Worm (Caenorhabditis elegans): ENCODE data around the gene nhr-141.

Gene nhr-141

DNA sequence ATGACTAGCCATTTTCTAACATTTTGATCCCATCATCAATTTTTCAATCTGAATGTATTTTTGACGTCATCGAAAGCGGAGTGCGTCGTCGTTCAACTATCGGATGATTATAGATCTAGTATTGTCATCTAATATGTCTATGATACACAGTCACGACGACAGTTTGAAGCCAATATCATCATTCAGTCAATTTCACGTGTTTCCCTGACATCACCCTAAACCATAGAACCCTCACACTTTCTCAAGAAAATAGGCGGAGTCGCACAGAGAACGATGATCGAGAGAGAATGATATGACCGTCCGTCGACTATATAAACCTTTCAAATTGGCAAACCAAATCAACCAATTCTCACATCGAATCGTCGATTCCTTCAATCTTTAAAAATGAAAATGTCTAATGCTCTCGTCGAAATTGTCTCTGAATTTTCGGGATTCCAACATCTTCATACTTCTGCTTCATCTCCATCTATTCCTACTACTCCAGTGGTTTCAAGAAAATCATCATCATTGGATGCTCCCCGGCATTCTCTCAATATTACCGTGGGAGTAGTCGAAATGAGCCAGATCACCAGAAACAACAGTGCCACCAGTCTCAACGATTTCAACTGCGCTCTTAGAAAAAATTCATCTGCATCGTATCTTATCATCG is 28.6 kb upstream of the nhr-141 start, which contains the start of gene F18E3.13:
TSS of gene F18E3.13 (plus strand) at position 385 of the 649 bp plus-strand sequence.
- TF ChIP-seq unc-120 (tag; optimal IDR thresholded peaks at IDR 0.05; ENCODE audit: poor library complexity, severe bottlenecking) (no peak), zip-8 (tag; optimal IDR thresholded peaks at IDR 0.05) (no peak), elt-1 (tag; optimal IDR thresholded peaks at IDR 0.05; ENCODE audit: borderline replicate concordance, insufficient read depth) (no peak), ham-2 (GFP tag; optimal IDR thresholded peaks at IDR 0.05) (no peak), elt-3 (tag; optimal IDR thresholded peaks at IDR 0.05) (peak; percentile 22), lin-13 (tag; optimal IDR thresholded peaks at IDR 0.05) (no peak), mab-5 (tag; optimal IDR thresholded peaks at IDR 0.05) (no peak), nhr-28 (tag; optimal IDR thresholded peaks at IDR 0.05) (no peak), ceh-83 (GFP tag; optimal IDR thresholded peaks at IDR 0.05) (no peak), nhr-76 (tag; optimal IDR thresholded peaks at IDR 0.05) (no peak), nhr-2 (tag; optimal IDR thresholded peaks at IDR 0.05) (no peak), drap-1 (GFP tag; optimal IDR thresholded peaks at IDR 0.05) (no peak), tbx-8 (GFP tag; optimal IDR thresholded peaks at IDR 0.05) (no peak), unc-39 (tag; optimal IDR thresholded peaks at IDR 0.05) (no peak), ceh-43 (GFP tag; optimal IDR thresholded peaks at IDR 0.05) (no peak), unc-62 (GFP tag; optimal IDR thresholded peaks at IDR 0.05) (peak; percentile 69)

DNA sequence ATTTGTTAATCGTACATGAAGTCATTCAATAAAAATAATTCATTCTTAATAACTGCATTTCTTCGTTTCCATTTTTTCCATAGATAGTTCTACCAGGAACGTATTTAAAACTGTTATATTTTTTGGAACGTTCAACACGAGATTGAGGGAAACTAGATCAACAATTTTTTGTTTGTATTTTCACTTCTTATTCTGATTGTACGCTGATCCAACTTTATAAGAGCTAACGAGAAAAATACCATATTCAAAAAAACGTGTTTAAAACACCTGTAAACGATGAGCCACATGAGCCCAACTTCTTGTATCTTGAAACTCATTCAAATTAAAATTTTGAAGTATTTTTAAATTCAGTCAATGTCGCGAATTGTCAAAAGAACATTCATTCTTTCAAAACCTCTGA is 27.9 kb upstream of the nhr-141 start:
- TF ChIP-seq ztf-11 (tag; optimal IDR thresholded peaks at IDR 0.05) (no peak), drap-1 (GFP tag; optimal IDR thresholded peaks at IDR 0.05) (no peak), sptf-1 (tag; optimal IDR thresholded peaks at IDR 0.05) (no peak), sem-2 (GFP tag; optimal IDR thresholded peaks at IDR 0.05) (no peak), M03D4.4 (tag; optimal IDR thresholded peaks at IDR 0.05) (no peak), elt-3 (tag; optimal IDR thresholded peaks at IDR 0.05) (no peak), bed-3 (GFP tag; optimal IDR thresholded peaks at IDR 0.05) (no peak), hlh-1 (tag; optimal IDR thresholded peaks at IDR 0.05) (no peak), ceh-83 (GFP tag; optimal IDR thresholded peaks at IDR 0.05) (no peak), mep-1 (tag; optimal IDR thresholded peaks at IDR 0.05) (no peak), nhr-28 (tag; optimal IDR thresholded peaks at IDR 0.05) (no peak), unc-39 (tag; optimal IDR thresholded peaks at IDR 0.05) (no peak), cnd-1 (tag; optimal IDR thresholded peaks at IDR 0.05) (no peak), blmp-1 (tag; optimal IDR thresholded peaks at IDR 0.05) (no peak), ceh-39 (tag; optimal IDR thresholded peaks at IDR 0.05) (no peak)

DNA sequence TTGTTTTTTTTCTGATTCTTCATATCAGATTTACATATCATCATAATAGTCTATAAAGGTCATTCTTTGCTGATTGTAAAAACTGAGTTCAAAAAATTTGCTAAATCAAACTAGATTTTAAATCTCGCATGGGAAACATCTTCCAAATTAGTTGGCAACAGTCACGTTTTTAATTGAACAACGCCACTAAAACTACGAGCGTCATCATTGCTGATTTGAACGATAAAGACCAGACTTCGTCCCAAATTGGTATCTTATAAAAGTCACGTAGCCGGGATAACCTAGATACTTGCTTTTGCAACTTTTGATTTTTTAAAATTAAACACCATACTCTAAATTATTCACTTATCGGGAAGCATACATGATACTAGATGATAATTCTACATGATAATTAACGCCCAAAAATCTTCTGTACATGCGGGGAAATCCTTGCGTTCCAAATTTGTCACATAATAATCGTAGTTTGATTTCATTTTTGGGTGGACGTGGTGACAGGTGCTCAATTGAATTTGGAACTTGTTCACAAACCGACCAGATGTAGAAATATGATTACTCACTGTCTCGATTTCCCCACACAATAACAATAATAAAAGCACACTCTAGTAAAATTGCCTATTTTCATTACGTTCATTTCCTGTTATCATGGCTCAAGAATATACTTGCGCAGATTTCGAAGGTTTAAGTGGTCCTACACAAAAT is 27.3 kb upstream of the nhr-141 start, which contains the start of gene srw-67:
TSS of gene srw-67 (plus strand) at position 643 of the 699 bp plus-strand sequence.
- no peak for TF ChIP-seq cnd-1 (tag; optimal IDR thresholded peaks at IDR 0.05)
- TF ChIP-seq nhr-12 (tag; optimal IDR thresholded peaks at IDR 0.05), result no peak
- no peak for TF ChIP-seq zip-8 (tag; optimal IDR thresholded peaks at IDR 0.05)
- TF ChIP-seq ztf-11 (tag; optimal IDR thresholded peaks at IDR 0.05), result no peak

DNA sequence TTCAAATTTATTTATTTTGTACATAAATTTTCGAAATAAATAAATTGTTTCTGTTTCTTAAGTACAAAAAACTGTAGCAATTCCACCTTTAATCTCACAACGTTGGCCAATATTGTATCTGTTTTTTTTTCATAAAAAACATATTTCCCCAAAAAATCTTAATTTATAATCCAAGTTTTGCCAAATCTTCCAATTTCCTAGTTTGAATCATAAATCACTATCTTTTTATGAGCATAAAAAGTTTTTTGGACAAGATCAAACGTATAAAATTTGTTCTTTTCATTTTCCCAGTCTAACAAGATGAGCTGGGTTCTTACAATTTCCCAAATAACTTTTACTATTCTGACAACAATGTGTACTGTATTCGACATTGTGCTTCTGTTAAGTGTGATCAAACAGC is 24.3 kb upstream of the nhr-141 start, which contains the start of gene srxa-4:
TSS of gene srxa-4 (plus strand) at position 301 of the 400 bp plus-strand sequence.
- TF ChIP-seq pha-4 (tag; optimal IDR thresholded peaks at IDR 0.05), result no peak
- TF ChIP-seq drap-1 (GFP tag; optimal IDR thresholded peaks at IDR 0.05), result no peak
- no peak for TF ChIP-seq zip-8 (tag; optimal IDR thresholded peaks at IDR 0.05)
- TF ChIP-seq mls-2 (tag; optimal IDR thresholded peaks at IDR 0.05), result no peak
- TF ChIP-seq blmp-1 (tag; optimal IDR thresholded peaks at IDR 0.05), result no peak
- TF ChIP-seq nhr-76 (tag; optimal IDR thresholded peaks at IDR 0.05), result no peak
- no peak for TF ChIP-seq nhr-12 (tag; optimal IDR thresholded peaks at IDR 0.05)
- TF ChIP-seq flh-1 (GFP tag; optimal IDR thresholded peaks at IDR 0.05), result no peak
- TF ChIP-seq elt-3 (tag; optimal IDR thresholded peaks at IDR 0.05), result no peak
- no peak for TF ChIP-seq ceh-39 (tag; optimal IDR thresholded peaks at IDR 0.05)
- TF ChIP-seq unc-39 (tag; optimal IDR thresholded peaks at IDR 0.05), result no peak
- TF ChIP-seq ceh-83 (GFP tag; optimal IDR thresholded peaks at IDR 0.05), result no peak
- no peak for TF ChIP-seq lin-13 (tag; optimal IDR thresholded peaks at IDR 0.05)
- TF ChIP-seq lin-32 (GFP tag; optimal IDR thresholded peaks at IDR 0.05), result no peak
- no peak for TF ChIP-seq ham-2 (GFP tag; optimal IDR thresholded peaks at IDR 0.05)
- no peak for TF ChIP-seq hlh-1 (tag; optimal IDR thresholded peaks at IDR 0.05)
- no peak for TF ChIP-seq unc-120 (tag; optimal IDR thresholded peaks at IDR 0.05; ENCODE audit: poor library complexity, severe bottlenecking)
